Worm (Caenorhabditis elegans) whole organism, late embryonic: ENCODE measurements around the gene cdc-25.3.

Source experiments
- F13H6.1 ChIP-seq: sonication (generic microtip); optimal IDR thresholded peaks from 2 replicates; lab custom pipeline; 2016; ENCODE audit warnings: missing genetic modification characterization, missing compliant biosample characterization
- K02D7.2 ChIP-seq: sonication (generic microtip); optimal IDR thresholded peaks from 2 replicates; lab custom pipeline; 2017; ENCODE audit warnings: mild to moderate bottlenecking, missing genetic modification characterization, missing compliant biosample characterization
- Y22D7AL.16 ChIP-seq: sonication (generic microtip); optimal IDR thresholded peaks from 2 replicates; lab custom pipeline; 2016; ENCODE audit warnings: missing genetic modification characterization, missing compliant biosample characterization
- ahr-1 ChIP-seq: sonication (generic microtip); optimal IDR thresholded peaks from 2 replicates; lab custom pipeline; 2016; ENCODE audit warnings: missing genetic modification characterization, missing compliant biosample characterization
- ama-1 ChIP-seq: fragments of 150-350 bp; optimal IDR thresholded peaks from 2 replicates; lab custom pipeline; 2014
- ceh-14 ChIP-seq: sonication (generic microtip); optimal IDR thresholded peaks from 2 replicates; lab custom pipeline; 2016; ENCODE audit warnings: missing genotype, missing genetic modification characterization, missing compliant biosample characterization
- ceh-18 ChIP-seq: sonication (generic microtip); optimal IDR thresholded peaks from 2 replicates; lab custom pipeline; 2016; ENCODE audit warnings: missing genetic modification characterization, missing compliant biosample characterization
- ceh-19 ChIP-seq: fragments of 200-800 bp; sonication (Bioruptor generic); optimal IDR thresholded peaks from 2 replicates; lab custom pipeline; 2018; ENCODE audit warnings: mild to moderate bottlenecking, missing genetic modification characterization, missing compliant biosample characterization
- ceh-22 ChIP-seq: sonication (generic microtip); optimal IDR thresholded peaks from 2 replicates; lab custom pipeline; 2017; ENCODE audit warnings: missing biosample characterization, missing genetic modification characterization
- ceh-24 ChIP-seq: sonication (generic microtip); optimal IDR thresholded peaks from 2 replicates; lab custom pipeline; 2016; ENCODE audit warnings: mild to moderate bottlenecking, missing genetic modification characterization, missing compliant biosample characterization
- ceh-31 ChIP-seq: sonication (generic microtip); optimal IDR thresholded peaks from 2 replicates; lab custom pipeline; 2016; ENCODE audit warnings: missing genetic modification characterization, missing compliant biosample characterization
- ceh-34 ChIP-seq: sonication (generic microtip); optimal IDR thresholded peaks from 2 replicates; lab custom pipeline; 2016; ENCODE audit warnings: mild to moderate bottlenecking, missing genetic modification characterization, missing compliant biosample characterization
- ceh-45 ChIP-seq: fragments of 200-800 bp; sonication (Bioruptor generic); IDR thresholded peaks from 2 replicates; pipeline ENCODE4 v1.3.6; 2022; ENCODE audit warnings: missing genetic modification reagents, missing genetic modification characterization, missing compliant biosample characterization
- ceh-6 ChIP-seq: fragments of 200-800 bp; sonication (Bioruptor generic); optimal IDR thresholded peaks from 2 replicates; lab custom pipeline; 2018; ENCODE audit warnings: mild to moderate bottlenecking, missing genetic modification characterization, missing compliant biosample characterization
- ceh-9 ChIP-seq: sonication (generic microtip); optimal IDR thresholded peaks from 2 replicates; lab custom pipeline; 2016; ENCODE audit warnings: mild to moderate bottlenecking, missing genetic modification characterization, inconsistent platforms, missing compliant biosample characterization
- che-1 ChIP-seq: sonication (generic microtip); optimal IDR thresholded peaks from 2 replicates; lab custom pipeline; 2016; ENCODE audit warnings: mild to moderate bottlenecking, missing genetic modification characterization, missing compliant biosample characterization
- dmd-4 ChIP-seq: sonication (generic microtip); optimal IDR thresholded peaks from 2 replicates; lab custom pipeline; 2016; ENCODE audit warnings: borderline replicate concordance, missing genetic modification characterization, missing compliant biosample characterization
- dve-1 ChIP-seq: sonication (generic microtip); optimal IDR thresholded peaks from 2 replicates; lab custom pipeline; 2017; ENCODE audit warnings: antibody characterized with exemption, mild to moderate bottlenecking, missing genetic modification characterization, missing compliant biosample characterization
- elt-2 ChIP-seq: sonication (generic microtip); optimal IDR thresholded peaks from 2 replicates; lab custom pipeline; 2016; ENCODE audit warnings: missing genetic modification reagents, missing genetic modification characterization, missing compliant biosample characterization
- fax-1 ChIP-seq: sonication (generic microtip); optimal IDR thresholded peaks from 2 replicates; lab custom pipeline; 2016; ENCODE audit warnings: missing genotype, missing genetic modification characterization, missing compliant biosample characterization
- fkh-6 ChIP-seq: sonication (generic microtip); optimal IDR thresholded peaks from 2 replicates; lab custom pipeline; 2016; ENCODE audit warnings: missing genetic modification characterization, missing compliant biosample characterization
- gmeb-2 ChIP-seq: sonication (generic microtip); optimal IDR thresholded peaks from 2 replicates; lab custom pipeline; 2016; ENCODE audit warnings: missing genetic modification characterization, inconsistent platforms, missing compliant biosample characterization
- hlh-13 ChIP-seq: fragments of 200-800 bp; sonication (Bioruptor generic); optimal IDR thresholded peaks from 2 replicates; lab custom pipeline; 2018; ENCODE audit warnings: mild to moderate bottlenecking, missing genetic modification characterization, missing compliant biosample characterization
- hlh-15 ChIP-seq: sonication (generic microtip); optimal IDR thresholded peaks from 2 replicates; lab custom pipeline; 2016; ENCODE audit warnings: missing genetic modification characterization, missing compliant biosample characterization
- hlh-30 ChIP-seq: sonication (generic microtip); optimal IDR thresholded peaks from 2 replicates; lab custom pipeline; 2017; ENCODE audit warnings: antibody characterized with exemption, missing genetic modification characterization, missing compliant biosample characterization; ENCODE audit not compliant: insufficient read depth
- hlh-6 ChIP-seq: sonication (generic microtip); optimal IDR thresholded peaks from 2 replicates; lab custom pipeline; 2016; ENCODE audit warnings: missing genotype, missing genetic modification characterization, missing compliant biosample characterization
- hlh-8 ChIP-seq: sonication (generic microtip); optimal IDR thresholded peaks from 2 replicates; lab custom pipeline; 2016; ENCODE audit warnings: missing genotype, missing genetic modification characterization, missing compliant biosample characterization
- lim-6 ChIP-seq: sonication (generic microtip); optimal IDR thresholded peaks from 2 replicates; lab custom pipeline; 2016; ENCODE audit warnings: missing genetic modification characterization, missing compliant biosample characterization
- lin-11 ChIP-seq: fragments of 200-800 bp; sonication (Bioruptor generic); optimal IDR thresholded peaks from 2 replicates; lab custom pipeline; 2018; ENCODE audit warnings: mild to moderate bottlenecking, missing genetic modification characterization, missing compliant biosample characterization
- madf-2 ChIP-seq: sonication (generic microtip); optimal IDR thresholded peaks from 2 replicates; lab custom pipeline; 2017; ENCODE audit warnings: missing genetic modification characterization, missing compliant biosample characterization
- mec-3 ChIP-seq: sonication (generic microtip); optimal IDR thresholded peaks from 2 replicates; lab custom pipeline; 2016; ENCODE audit warnings: borderline replicate concordance, missing genetic modification characterization, missing compliant biosample characterization
- nfya-1 ChIP-seq: sonication (generic microtip); optimal IDR thresholded peaks from 2 replicates; lab custom pipeline; 2017; ENCODE audit warnings: missing genetic modification characterization, mild to moderate bottlenecking, missing compliant biosample characterization, antibody characterized with exemption, moderate library complexity
- nhr-11 ChIP-seq: fragments of 150-350 bp; optimal IDR thresholded peaks from 2 replicates; lab custom pipeline; 2014; ENCODE audit warnings: missing biosample characterization, missing genetic modification characterization
- odd-2 ChIP-seq: sonication (generic microtip); optimal IDR thresholded peaks from 2 replicates; lab custom pipeline; 2017; ENCODE audit warnings: antibody characterized with exemption, mild to moderate bottlenecking, missing genetic modification characterization, missing compliant biosample characterization
- pax-1 ChIP-seq: fragments of 150-350 bp; optimal IDR thresholded peaks from 2 replicates; lab custom pipeline; 2014; ENCODE audit warnings: missing biosample characterization, missing genetic modification characterization
- pqm-1 ChIP-seq: sonication (generic microtip); optimal IDR thresholded peaks from 2 replicates; lab custom pipeline; 2016; ENCODE audit warnings: missing genetic modification characterization, missing compliant biosample characterization
- ref-2 ChIP-seq: sonication (generic microtip); optimal IDR thresholded peaks from 2 replicates; lab custom pipeline; 2016; ENCODE audit warnings: missing genetic modification characterization, missing compliant biosample characterization
- rnt-1 ChIP-seq: sonication (generic microtip); optimal IDR thresholded peaks from 2 replicates; lab custom pipeline; 2016; ENCODE audit warnings: missing genetic modification characterization, missing compliant biosample characterization
- sox-2 ChIP-seq: fragments of 200-800 bp; sonication (Bioruptor generic); IDR thresholded peaks from 2 replicates; pipeline ENCODE4 v1.3.6; 2022; ENCODE audit warnings: missing genetic modification reagents, missing genetic modification characterization, missing compliant biosample characterization
- sox-4 ChIP-seq: sonication (generic microtip); optimal IDR thresholded peaks from 2 replicates; lab custom pipeline; 2017; ENCODE audit warnings: mild to moderate bottlenecking, missing genetic modification characterization, inconsistent platforms, missing compliant biosample characterization
- tbx-2 ChIP-seq: sonication (generic microtip); optimal IDR thresholded peaks from 2 replicates; lab custom pipeline; 2016; ENCODE audit warnings: missing genetic modification characterization, missing compliant biosample characterization
- tbx-7 ChIP-seq: sonication (generic microtip); optimal IDR thresholded peaks from 2 replicates; lab custom pipeline; 2016; ENCODE audit warnings: missing genotype, missing genetic modification characterization, missing compliant biosample characterization
- unc-3 ChIP-seq, 2 experiments: fragments of 200-800 bp in 1 of 2; sonication (Bioruptor generic) in 1 of 2; sonication (generic microtip) in 1 of 2; conservative IDR thresholded peaks in 1 of 2; optimal IDR thresholded peaks in 1 of 2; 2 replicates each; pipeline versions ENCODE4 v1.3.6 to Lab custom; 2016 to 2022; ENCODE audit warnings: missing compliant biosample characterization in 2 of 2, missing genetic modification characterization in 2 of 2, missing genetic modification reagents in 1 of 2
- unc-42 ChIP-seq: sonication (generic microtip); optimal IDR thresholded peaks from 2 replicates; lab custom pipeline; 2016; ENCODE audit warnings: missing genotype, missing genetic modification characterization, missing compliant biosample characterization
- unc-55 ChIP-seq: sonication (generic microtip); optimal IDR thresholded peaks from 2 replicates; lab custom pipeline; 2017; ENCODE audit warnings: missing biosample characterization, missing genetic modification reagents, missing genetic modification characterization
- ztf-16 ChIP-seq: sonication (generic microtip); optimal IDR thresholded peaks from 2 replicates; lab custom pipeline; 2017; ENCODE audit warnings: missing genetic modification characterization, missing compliant biosample characterization

cdc-25.3 gene

ce11 chrIII:8894782-8895181 is 22.9 kb downstream of the cdc-25.3 start, which contains the start of gene asna-1:
Gene asna-1 (plus strand): TSS chrIII:8895082.
- TF ChIP-seq ceh-22 (tag; lab: Kevin White, UChicago) (no peak), pax-1 (tag; lab: Kevin White, UChicago) (no peak), ceh-6 (GFP tag; lab: Kevin White, UChicago) (no peak), unc-55 (GFP tag; lab: Kevin White, UChicago) (no peak)

- TF ChIP-seq hlh-13 (no peak), mec-3 (tag; lab: Kevin White, UChicago) (no peak)
Measured at ce11 chrIII:8893464-8893863, 24.3 kb downstream of the cdc-25.3 start, which contains the start of gene ZK637.4. Gene ZK637.4 (plus strand): TSS chrIII:8893764.

DNA sequence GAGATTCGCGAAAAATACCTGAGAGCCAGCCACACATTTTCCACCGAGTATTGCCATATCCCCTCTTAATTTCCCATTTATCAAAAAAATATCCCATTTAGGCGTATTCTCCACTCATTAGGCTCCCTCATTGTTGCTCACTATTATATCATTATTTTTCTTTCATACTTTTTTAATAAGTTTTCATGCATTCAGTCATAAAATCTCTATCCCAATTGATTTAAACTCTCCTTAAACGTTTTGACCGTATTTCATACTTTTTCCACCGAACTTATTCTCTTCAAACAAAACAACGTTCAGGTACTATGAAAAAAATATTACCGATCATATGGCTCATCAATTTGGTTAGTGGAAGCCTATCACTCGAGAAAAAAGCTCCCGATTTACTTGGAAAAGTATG is 27.8 kb downstream of the cdc-25.3 start, which contains the start of gene lnkn-1:
Gene lnkn-1, plus strand, starts transcription at position 301 of the 400 bp plus-strand sequence.
- TF ChIP-seq ceh-45 (no peak), hlh-13 (no peak), Y22D7AL.16 (tag; lab: Kevin White, UChicago) (no peak), hlh-6 (tag; lab: Kevin White, UChicago) (no peak), ceh-31 (tag; lab: Kevin White, UChicago) (no peak), nhr-11 (tag; lab: Kevin White, UChicago) (no peak), ceh-34 (tag; lab: Kevin White, UChicago) (no peak), ama-1 (lab: Kevin White, UChicago) (no peak), ceh-18 (tag; lab: Kevin White, UChicago) (no peak), ceh-14 (tag; lab: Kevin White, UChicago) (no peak), pqm-1 (tag; lab: Kevin White, UChicago) (no peak), ceh-24 (no peak), ahr-1 (tag; lab: Kevin White, UChicago) (no peak), che-1 (tag; lab: Kevin White, UChicago) (no peak), odd-2 (no peak), sox-4 (tag; lab: Kevin White, UChicago) (no peak), tbx-2 (no peak), tbx-7 (no peak), elt-2 (tag; lab: Kevin White, UChicago) (no peak), K02D7.2 (tag; lab: Kevin White, UChicago) (no peak)

- no peak for TF ChIP-seq K02D7.2 (tag; lab: Kevin White, UChicago)
- no peak for TF ChIP-seq F13H6.1 (tag; lab: Kevin White, UChicago)
- no peak for TF ChIP-seq lim-6 (tag; lab: Kevin White, UChicago)
- no peak for TF ChIP-seq dve-1 (tag; lab: Kevin White, UChicago)
- no peak for TF ChIP-seq hlh-15 (tag; lab: Kevin White, UChicago)
- no peak for TF ChIP-seq fax-1 (tag; lab: Kevin White, UChicago)
- no peak for TF ChIP-seq ahr-1 (tag; lab: Kevin White, UChicago)
- TF ChIP-seq che-1 (tag; lab: Kevin White, UChicago), result no peak
- TF ChIP-seq elt-2 (tag; lab: Kevin White, UChicago), result no peak
- no peak for TF ChIP-seq ref-2 (tag; lab: Kevin White, UChicago)
- TF ChIP-seq madf-2 (tag; lab: Kevin White, UChicago), result no peak
- TF ChIP-seq lin-11 (tag; lab: Kevin White, UChicago), result no peak
- peak; percentile 91 for TF ChIP-seq hlh-30
- TF ChIP-seq unc-55 (GFP tag; lab: Kevin White, UChicago), result peak; percentile 35
- TF ChIP-seq ztf-16 (tag; lab: Kevin White, UChicago), result no peak
- no peak for TF ChIP-seq pax-1 (tag; lab: Kevin White, UChicago)
- no peak for TF ChIP-seq nhr-11 (tag; lab: Kevin White, UChicago)
- TF ChIP-seq hlh-8 (tag; lab: Kevin White, UChicago), result no peak
- no peak for TF ChIP-seq ceh-9 (tag; lab: Kevin White, UChicago)
- TF ChIP-seq nfya-1, result peak; percentile 39
- TF ChIP-seq tbx-7, result no peak
- peak; percentile 60 for TF ChIP-seq unc-42 (tag; lab: Kevin White, UChicago)
- TF ChIP-seq dmd-4 (tag; lab: Kevin White, UChicago), result no peak
- TF ChIP-seq ceh-45, result no peak
- TF ChIP-seq rnt-1 (tag; lab: Kevin White, UChicago), result no peak
- TF ChIP-seq sox-2, result no peak
- TF ChIP-seq fkh-6 (tag; lab: Kevin White, UChicago), result no peak
- no peak for TF ChIP-seq odd-2
- TF ChIP-seq ceh-19 (GFP tag; lab: Kevin White, UChicago), result no peak
- no peak for TF ChIP-seq gmeb-2 (tag; lab: Kevin White, UChicago)
- peak; percentile 3 for TF ChIP-seq ceh-31 (tag; lab: Kevin White, UChicago)
- TF ChIP-seq unc-3 (GFP tag; conservative IDR thresholded peaks at IDR 0.05; lab: Robert Waterston, UW), result no peak
- no peak for TF ChIP-seq unc-3 (tag; optimal IDR thresholded peaks at IDR 0.05; lab: Kevin White, UChicago)
Measured at ce11 chrIII:8888956-8889355, 28.8 kb downstream of the cdc-25.3 start, which contains the start of gene ZK637.14. Gene ZK637.14 (minus strand): TSS chrIII:8889156.
